Fruit fly (Drosophila melanogaster) whole organism, pupa: ENCODE measurements around the gene CG13700.

Experiments used
- CG10348 ChIP-seq: fragments of 200-800 bp; sonication (Bioruptor generic); IDR thresholded peaks from 2 replicates; pipeline ENCODE4 v1.3.6; 2022; ENCODE audit warnings: missing biosample characterization, missing genetic modification characterization
- CG12605 ChIP-seq: fragments of 200-800 bp; sonication (Bioruptor generic); IDR thresholded peaks from 2 replicates; pipeline ENCODE4 v1.3.6; 2022; ENCODE audit warnings: missing biosample characterization, missing genetic modification characterization
- CG13204 ChIP-seq: fragments of 200-800 bp; sonication (Bioruptor generic); optimal IDR thresholded peaks from 2 replicates; lab custom pipeline; 2018; ENCODE audit warnings: missing biosample characterization, mild to moderate bottlenecking, missing genetic modification characterization, moderate library complexity
- CG14655 ChIP-seq: fragments of 200-800 bp; sonication (Bioruptor generic); optimal IDR thresholded peaks from 3 replicates; lab custom pipeline; 2017; ENCODE audit warnings: mild to moderate bottlenecking, missing biosample characterization, missing genetic modification reagents, missing genetic modification characterization
- CG15710 ChIP-seq: fragments of 200-800 bp; sonication (Bioruptor generic); optimal IDR thresholded peaks from 2 replicates; lab custom pipeline; 2018; ENCODE audit warnings: missing biosample characterization, mild to moderate bottlenecking, missing genetic modification characterization, moderate library complexity
- CG17806 ChIP-seq: fragments of 200-800 bp; sonication (Bioruptor generic); optimal IDR thresholded peaks from 2 replicates; lab custom pipeline; 2018; ENCODE audit warnings: missing biosample characterization, mild to moderate bottlenecking, missing genetic modification characterization, moderate library complexity
- CG32121 ChIP-seq: fragments of 200-800 bp; sonication (Bioruptor generic); IDR thresholded peaks from 2 replicates; pipeline ENCODE4 v1.3.6; 2022; ENCODE audit warnings: missing biosample characterization, missing genetic modification characterization
- CG34367 ChIP-seq: fragments of 200-800 bp; sonication (Bioruptor generic); optimal IDR thresholded peaks from 2 replicates; lab custom pipeline; 2018; ENCODE audit warnings: missing biosample characterization, mild to moderate bottlenecking, missing genetic modification characterization
- CG4496 ChIP-seq: fragments of 200-800 bp; sonication (Bioruptor generic); IDR thresholded peaks from 3 replicates; pipeline ENCODE4 v1.3.6; 2022; ENCODE audit warnings: missing biosample characterization, missing genetic modification characterization
- CG8159 ChIP-seq: fragments of 200-800 bp; sonication (Bioruptor generic); optimal IDR thresholded peaks from 3 replicates; lab custom pipeline; 2018; ENCODE audit warnings: missing biosample characterization, mild to moderate bottlenecking, missing genetic modification characterization, moderate library complexity
- CG8301 ChIP-seq: fragments of 200-800 bp; sonication (Bioruptor generic); optimal IDR thresholded peaks from 2 replicates; lab custom pipeline; 2018; ENCODE audit warnings: missing biosample characterization, mild to moderate bottlenecking, missing genetic modification characterization
- CG9948 ChIP-seq: fragments of 200-800 bp; sonication (Bioruptor generic); optimal IDR thresholded peaks from 2 replicates; lab custom pipeline; 2018; ENCODE audit warnings: missing biosample characterization, mild to moderate bottlenecking, missing genetic modification characterization, moderate library complexity
- D1 ChIP-seq: fragments of 200-800 bp; sonication (Bioruptor generic); optimal IDR thresholded peaks from 2 replicates; lab custom pipeline; 2018; ENCODE audit warnings: missing biosample characterization, mild to moderate bottlenecking, missing genetic modification characterization, moderate library complexity
- EcR ChIP-seq: fragments of 200-800 bp; sonication (Bioruptor generic); optimal IDR thresholded peaks from 3 replicates; lab custom pipeline; 2019; ENCODE audit warnings: missing biosample characterization, missing genetic modification characterization, mild to moderate bottlenecking, moderate library complexity, missing genetic modification reagents
- Ets98B ChIP-seq: fragments of 200-800 bp; sonication (Bioruptor generic); IDR thresholded peaks from 2 replicates; pipeline ENCODE4 v1.3.6; 2022; ENCODE audit warnings: missing biosample characterization, missing genetic modification characterization
- Pif1A ChIP-seq: fragments of 200-800 bp; sonication (Bioruptor generic); optimal IDR thresholded peaks from 3 replicates; lab custom pipeline; 2016; ENCODE audit warnings: missing biosample characterization, missing genetic modification characterization
- Pif1B ChIP-seq: fragments of 200-800 bp; sonication (Bioruptor generic); optimal IDR thresholded peaks from 3 replicates; lab custom pipeline; 2016; ENCODE audit warnings: missing biosample characterization, missing genetic modification characterization
- Snoo ChIP-seq: fragments of 200-800 bp; sonication (Bioruptor generic); optimal IDR thresholded peaks from 3 replicates; lab custom pipeline; 2017; ENCODE audit warnings: missing biosample characterization, mild to moderate bottlenecking, missing genetic modification characterization, inconsistent platforms
- fd96Ca ChIP-seq: fragments of 200-800 bp; sonication (Bioruptor generic); IDR thresholded peaks from 3 replicates; pipeline ENCODE4 v1.3.6; 2022; ENCODE audit warnings: missing biosample characterization, missing genetic modification characterization
- gl ChIP-seq: fragments of 200-800 bp; sonication (Bioruptor generic); optimal IDR thresholded peaks from 2 replicates; lab custom pipeline; 2018; ENCODE audit warnings: missing biosample characterization, mild to moderate bottlenecking, missing genetic modification characterization
- rn ChIP-seq: fragments of 200-800 bp; sonication (Bioruptor generic); IDR thresholded peaks from 2 replicates; pipeline ENCODE4 v1.3.6; 2022; ENCODE audit warnings: missing biosample characterization, missing genetic modification characterization

CG13700 gene

DNA sequence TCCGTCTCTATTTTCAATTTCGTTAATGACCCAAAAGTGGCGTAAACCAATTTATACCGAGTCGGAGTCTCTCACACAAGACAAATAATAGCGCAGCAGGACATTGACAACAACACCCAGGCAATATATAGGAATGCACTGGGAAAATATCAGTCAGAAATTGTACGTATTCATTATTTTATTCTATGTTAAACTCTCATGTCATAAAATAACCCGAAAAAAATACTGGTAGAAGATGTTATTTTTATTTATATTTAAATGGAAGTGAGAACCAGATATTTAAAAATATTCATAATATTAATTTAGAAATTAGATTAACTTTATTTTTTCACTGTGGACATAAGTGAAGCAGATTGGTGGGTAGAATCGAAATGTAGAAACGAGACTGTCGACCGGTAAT lies 3.7 kb downstream of the CG13700 start:
- no peak for TF ChIP-seq CG17806 (tag; lab: Kevin White, UChicago)
- TF ChIP-seq CG8301 (tag; lab: Kevin White, UChicago), result no peak
- no peak for TF ChIP-seq Ets98B (GFP tag; lab: Robert Waterston, UW)
- no peak for TF ChIP-seq CG15710 (tag; lab: Kevin White, UChicago)
- TF ChIP-seq D1, result no peak
- no peak for TF ChIP-seq CG34367 (tag; lab: Kevin White, UChicago)
- no peak for TF ChIP-seq Snoo (tag; lab: Kevin White, UChicago)
- TF ChIP-seq CG10348 (GFP tag; lab: Robert Waterston, UW), result no peak
- TF ChIP-seq Pif1B, result no peak
- TF ChIP-seq rn, result no peak
- no peak for TF ChIP-seq gl (tag; lab: Kevin White, UChicago)
- no peak for TF ChIP-seq CG32121 (GFP tag; lab: Robert Waterston, UW)
- no peak for TF ChIP-seq CG4496 (GFP tag; lab: Robert Waterston, UW)
- TF ChIP-seq, all 21 proteins: peak for 0

DNA sequence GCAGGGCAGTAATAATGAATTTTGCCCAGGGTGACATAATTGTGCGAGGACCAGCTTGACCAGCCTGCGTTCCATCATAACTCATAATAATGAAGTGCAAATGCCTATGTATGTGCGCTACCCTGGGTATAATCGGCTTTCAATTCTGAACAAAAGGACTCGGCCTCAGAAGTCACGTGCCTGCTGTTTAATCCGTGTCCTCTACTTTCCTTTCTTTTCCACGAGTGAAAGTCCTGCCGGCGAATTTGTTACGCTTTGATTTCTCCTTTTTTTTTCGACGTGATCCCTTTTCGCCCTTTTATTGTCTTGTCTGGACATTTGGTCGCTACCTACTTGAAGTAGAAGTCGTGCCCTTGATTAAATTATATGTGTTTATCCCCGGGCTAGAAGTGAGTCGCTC lies 4.6 kb downstream of the CG13700 start:
- no peak for TF ChIP-seq gl (tag; lab: Kevin White, UChicago)
- no peak for TF ChIP-seq Pif1B
- TF ChIP-seq D1, result no peak
- no peak for TF ChIP-seq CG14655 (GFP tag; lab: Kevin White, UChicago)
- no peak for TF ChIP-seq Ets98B (GFP tag; lab: Robert Waterston, UW)
- TF ChIP-seq CG4496 (GFP tag; lab: Robert Waterston, UW), result no peak
- no peak for TF ChIP-seq CG10348 (GFP tag; lab: Robert Waterston, UW)
- TF ChIP-seq, all 21 proteins: peak for 0

DNA sequence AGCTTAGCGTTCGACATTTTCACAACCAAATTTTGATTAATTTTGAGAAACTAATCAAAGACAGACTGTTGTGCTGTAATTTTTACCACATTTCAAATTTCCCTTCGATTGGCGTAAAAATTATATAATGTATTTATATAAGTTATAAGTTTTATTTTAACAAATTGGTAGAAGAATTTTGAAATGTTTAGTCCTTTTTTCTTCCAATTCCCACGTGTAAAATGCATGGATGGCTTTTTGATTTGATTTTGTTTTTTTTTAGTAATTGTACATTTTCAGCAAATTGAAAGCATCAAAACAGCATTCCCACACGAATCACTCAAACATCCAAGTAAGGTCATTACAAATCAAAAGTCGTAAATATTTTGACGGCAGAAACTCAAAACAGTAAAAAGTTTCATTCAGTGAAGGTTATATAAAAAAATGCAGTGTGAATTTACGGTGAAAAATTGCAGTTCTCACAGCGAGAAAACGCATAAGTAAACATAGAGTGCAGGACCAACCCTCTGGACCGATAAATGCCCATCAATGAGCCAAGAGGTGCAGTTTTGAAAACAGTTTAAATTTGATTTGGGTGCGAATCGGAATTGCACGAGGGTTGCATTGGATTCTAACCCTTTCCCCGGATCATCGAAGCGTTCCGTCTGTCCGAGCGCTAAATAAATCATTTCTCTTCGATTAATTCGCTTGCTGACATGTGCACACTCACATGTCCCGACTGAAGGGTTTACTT lies 6.7 kb downstream of the CG13700 start, which contains the start of gene CG5103:
TSS of gene CG5103 (minus strand) at position 51 of the 733 bp plus-strand sequence.
- TF ChIP-seq CG15710 (tag; lab: Kevin White, UChicago), result no peak

DNA sequence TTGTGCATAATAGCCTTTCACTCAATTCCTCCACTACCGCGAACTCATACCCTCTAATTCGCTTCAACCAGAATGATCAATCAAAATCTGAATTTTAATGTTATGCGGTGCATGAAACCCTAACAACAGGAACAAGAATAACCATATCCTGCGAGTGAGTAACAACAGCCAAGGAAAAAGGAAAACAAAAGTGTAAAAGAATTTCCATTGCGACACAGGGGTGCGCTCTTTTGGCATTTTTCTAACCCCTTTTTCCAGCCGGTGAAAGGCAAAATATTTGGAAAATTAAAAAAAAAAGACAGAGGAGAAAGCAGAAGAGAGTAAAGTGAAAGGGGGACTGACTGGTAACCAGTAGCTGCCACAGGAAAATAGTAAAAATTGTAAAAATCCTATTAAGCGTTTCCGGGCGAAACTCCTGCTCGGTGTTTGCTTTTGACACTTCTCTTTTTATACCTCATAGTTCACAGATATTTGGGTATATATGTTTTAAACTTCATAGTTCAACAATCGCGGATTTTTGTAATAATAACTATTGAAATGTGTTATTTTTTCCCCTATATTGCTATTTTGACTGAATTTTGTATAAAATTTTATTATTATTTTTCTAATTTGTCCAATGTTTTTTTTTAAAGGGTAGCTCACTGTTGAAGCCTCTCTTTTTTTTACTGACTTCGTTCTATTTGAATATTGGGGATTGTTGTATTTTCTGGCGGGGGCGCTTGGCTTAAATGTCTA lies 10.9 kb downstream of the CG13700 start:
- TF ChIP-seq CG34367 (tag; lab: Kevin White, UChicago) (no peak), Snoo (tag; lab: Kevin White, UChicago) (no peak), gl (tag; lab: Kevin White, UChicago) (no peak), D1 (no peak), CG15710 (tag; lab: Kevin White, UChicago) (no peak), EcR (no peak), CG17806 (tag; lab: Kevin White, UChicago) (no peak), CG32121 (GFP tag; lab: Robert Waterston, UW) (no peak), CG4496 (GFP tag; lab: Robert Waterston, UW) (no peak), CG10348 (GFP tag; lab: Robert Waterston, UW) (no peak), Pif1B (no peak), fd96Ca (GFP tag; lab: Robert Waterston, UW) (no peak), Pif1A (GFP tag; lab: Kevin White, UChicago) (no peak), rn (no peak)
- TF ChIP-seq, all 21 proteins: peak for 0

DNA sequence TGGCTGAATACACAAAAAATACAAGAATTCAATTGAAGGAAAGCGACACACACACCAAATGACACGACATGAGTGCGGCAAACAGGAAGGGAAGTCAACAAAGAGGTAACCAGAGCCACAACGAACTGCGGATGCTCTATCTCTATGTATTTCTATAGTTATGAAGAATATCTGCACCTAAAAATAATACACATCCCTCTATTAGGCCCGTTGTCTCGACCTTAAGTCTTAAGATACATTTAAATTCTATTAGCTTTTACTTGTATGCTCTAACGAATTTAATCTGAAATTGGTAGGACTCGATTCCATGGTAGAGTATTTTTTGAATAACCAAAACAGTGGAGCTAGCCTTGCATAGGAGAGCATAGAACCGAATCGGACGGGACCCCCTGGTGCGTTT lies 19.8 kb downstream of the CG13700 start:
- TF ChIP-seq CG34367 (tag; lab: Kevin White, UChicago) (peak; percentile 42), CG15710 (tag; lab: Kevin White, UChicago) (peak; percentile 56), CG13204 (GFP tag; lab: Kevin White, UChicago) (no peak), CG32121 (GFP tag; lab: Robert Waterston, UW) (peak; percentile 78; the same call in 1 of the 2 replicates), CG17806 (tag; lab: Kevin White, UChicago) (peak; percentile 59), EcR (no peak), CG8159 (tag; lab: Kevin White, UChicago) (peak; percentile 55), CG4496 (GFP tag; lab: Robert Waterston, UW) (no peak), gl (tag; lab: Kevin White, UChicago) (no peak), CG10348 (GFP tag; lab: Robert Waterston, UW) (peak; percentile 44), D1 (peak; percentile 14), CG9948 (tag; lab: Kevin White, UChicago) (peak; percentile 71), CG14655 (GFP tag; lab: Kevin White, UChicago) (peak; percentile 82), Pif1B (peak; percentile 62), Ets98B (GFP tag; lab: Robert Waterston, UW) (peak; percentile 82; the same call in 1 of the 2 replicates), CG12605 (no peak), fd96Ca (GFP tag; lab: Robert Waterston, UW) (peak; percentile 88), Snoo (tag; lab: Kevin White, UChicago) (peak; percentile 22), CG8301 (tag; lab: Kevin White, UChicago) (peak; percentile 72), rn (peak; percentile 67; the same call in 1 of the 2 replicates), Pif1A (GFP tag; lab: Kevin White, UChicago) (peak; percentile 66)

DNA sequence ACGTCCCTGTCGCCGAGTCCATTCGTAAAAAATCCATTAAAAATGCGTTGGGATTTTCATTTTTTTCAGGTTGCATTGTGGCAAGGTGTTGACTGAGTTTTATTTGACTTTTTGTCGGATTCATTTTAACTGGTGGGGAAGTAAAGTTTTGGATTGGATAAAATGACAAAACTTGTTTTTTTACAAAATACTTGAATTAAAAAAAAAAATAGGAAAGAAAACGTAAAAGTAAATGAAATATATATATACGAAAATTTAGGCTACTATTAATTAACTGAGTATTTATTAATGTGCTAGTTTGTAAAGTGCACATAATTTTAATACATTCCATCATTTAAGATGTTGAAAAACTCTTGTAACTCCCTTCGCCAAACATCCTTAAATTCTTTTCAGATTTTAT lies 24.5 kb downstream of the CG13700 start:
- TF ChIP-seq Snoo (tag; lab: Kevin White, UChicago) (no peak), CG10348 (GFP tag; lab: Robert Waterston, UW) (no peak), CG12605 (no peak), CG9948 (tag; lab: Kevin White, UChicago) (no peak), gl (tag; lab: Kevin White, UChicago) (no peak), Ets98B (GFP tag; lab: Robert Waterston, UW) (no peak), D1 (no peak)
